Worm (Caenorhabditis elegans) whole organism, L3 larva: Measurements from ENCODE around the gene F49C12.5.

Experiments used
- ceh-28 ChIP-seq: fragments of 150-350 bp; optimal IDR thresholded peaks from 2 replicates; lab custom pipeline; 2014; ENCODE audit warnings: missing biosample characterization, missing genetic modification reagents, missing genetic modification characterization
- elt-3 ChIP-seq, 3 experiments: fragments of 150-350 bp in 1 of 3; sonication (generic microtip) in 2 of 3; optimal IDR thresholded peaks; 2 replicates in 2 of 3; 4 replicates in 1 of 3; lab custom pipeline; 2014 to 2017; ENCODE audit warnings: missing biosample characterization in 3 of 3, missing genetic modification characterization in 3 of 3
- skn-1 ChIP-seq: fragments of 150-350 bp; optimal IDR thresholded peaks from 2 replicates; lab custom pipeline; 2014; ENCODE audit warnings: missing biosample characterization, missing genetic modification characterization
- unc-39 ChIP-seq: sonication (generic microtip); optimal IDR thresholded peaks from 4 replicates; lab custom pipeline; 2017; ENCODE audit warnings: missing biosample characterization, missing genetic modification characterization
- zag-1 ChIP-seq: fragments of 150-350 bp; optimal IDR thresholded peaks from 2 replicates; lab custom pipeline; 2014; ENCODE audit warnings: missing biosample characterization, missing genetic modification characterization

DNA sequence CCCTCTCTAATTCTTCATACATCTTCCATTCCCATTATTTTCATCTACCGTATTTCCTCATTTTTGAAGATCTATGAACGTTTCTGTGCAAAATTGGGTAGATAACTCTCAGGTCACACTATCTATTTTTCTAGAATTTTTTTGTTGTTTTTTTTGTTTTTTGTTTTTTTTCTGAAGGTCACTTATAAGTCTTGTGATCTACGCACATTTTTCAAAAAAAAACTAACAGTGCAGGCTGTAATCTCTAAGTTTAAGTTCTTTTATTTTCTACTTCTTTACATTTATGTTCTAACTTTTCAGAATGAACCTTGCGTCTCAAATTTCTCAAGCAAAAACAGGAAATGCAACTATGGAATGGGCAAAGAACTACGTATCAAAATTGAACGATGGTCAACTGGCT, 34.9 kb upstream of the F49C12.5 start, which contains the start of gene flh-3:
- no peak for TF ChIP-seq elt-3 (tag; optimal IDR thresholded peaks at IDR 0.05; lab: Kevin White, UChicago)
- no peak for TF ChIP-seq skn-1 (tag; lab: Kevin White, UChicago)
- TF ChIP-seq unc-39 (tag; lab: Kevin White, UChicago), result no peak
- no peak for TF ChIP-seq ceh-28 (tag; lab: Kevin White, UChicago)
- no peak for TF ChIP-seq zag-1
